Fruit fly (Drosophila melanogaster) whole organism, embryonic: ENCODE data around the gene Aasdh.
A peak's percentile ranks its signal among the peaks of the same experiment; 100 is the strongest.

Source experiments
- Ada2b ChIP-seq: fragments of 200-800 bp; sonication (Bioruptor generic); IDR thresholded peaks from 2 replicates; pipeline ENCODE4 v1.3.6; 2022; ENCODE audit warnings: missing biosample characterization, missing genetic modification characterization
- Bdp1 ChIP-seq: fragments of 200-800 bp; sonication (Bioruptor generic); optimal IDR thresholded peaks from 3 replicates; lab custom pipeline; 2016; ENCODE audit warnings: missing biosample characterization, missing genetic modification characterization
- CG11696 ChIP-seq: fragments of 200-800 bp; sonication (Bioruptor generic); IDR thresholded peaks from 2 replicates; pipeline ENCODE4 v1.3.6; 2022; ENCODE audit warnings: missing biosample characterization, missing genetic modification characterization
- CG12071 ChIP-seq: fragments of 200-800 bp; sonication (Bioruptor generic); optimal IDR thresholded peaks from 3 replicates; lab custom pipeline; 2018; ENCODE audit warnings: missing biosample characterization, mild to moderate bottlenecking, missing genetic modification characterization
- CG12391 ChIP-seq: fragments of 200-800 bp; sonication (Bioruptor generic); optimal IDR thresholded peaks from 3 replicates; lab custom pipeline; 2018; ENCODE audit warnings: missing biosample characterization, mild to moderate bottlenecking, missing genetic modification characterization, moderate library complexity
- CG12769 ChIP-seq: fragments of 200-800 bp; sonication (Bioruptor generic); optimal IDR thresholded peaks from 2 replicates; lab custom pipeline; 2019; ENCODE audit warnings: missing biosample characterization, mild to moderate bottlenecking, missing genetic modification characterization, moderate library complexity
- CG13123 ChIP-seq: fragments of 200-800 bp; sonication (Bioruptor generic); optimal IDR thresholded peaks from 2 replicates; lab custom pipeline; 2016; ENCODE audit warnings: missing biosample characterization, missing genetic modification characterization
- CG13424 ChIP-seq: fragments of 200-800 bp; sonication (Bioruptor generic); optimal IDR thresholded peaks from 2 replicates; lab custom pipeline; 2019; ENCODE audit warnings: missing biosample characterization, mild to moderate bottlenecking, missing genetic modification characterization, moderate library complexity
- CG15696 ChIP-seq: fragments of 200-800 bp; sonication (Bioruptor generic); optimal IDR thresholded peaks from 2 replicates; lab custom pipeline; 2019; ENCODE audit warnings: missing biosample characterization, mild to moderate bottlenecking, missing genetic modification characterization, moderate library complexity
- CG17186 ChIP-seq: fragments of 200-800 bp; sonication (Bioruptor generic); optimal IDR thresholded peaks from 3 replicates; lab custom pipeline; 2017; ENCODE audit warnings: missing biosample characterization, missing genetic modification reagents, missing genetic modification characterization
- CG17912 ChIP-seq: fragments of 200-800 bp; sonication (Bioruptor generic); optimal IDR thresholded peaks from 2 replicates; lab custom pipeline; 2018; ENCODE audit warnings: missing biosample characterization, mild to moderate bottlenecking, missing genetic modification characterization
- CG2129 ChIP-seq: fragments of 200-800 bp; sonication (Bioruptor generic); IDR thresholded peaks from 2 replicates; pipeline ENCODE4 v1.3.6; 2022; ENCODE audit warnings: missing biosample characterization, missing genetic modification characterization; ENCODE audit not compliant: partially characterized antibody
- CG2875 ChIP-seq: fragments of 200-800 bp; sonication (Bioruptor generic); optimal IDR thresholded peaks from 2 replicates; lab custom pipeline; 2017; ENCODE audit warnings: missing biosample characterization, mild to moderate bottlenecking, missing genetic modification characterization, missing genetic modification reagents
- CG30431 ChIP-seq: fragments of 200-800 bp; sonication (Bioruptor generic); optimal IDR thresholded peaks from 2 replicates; lab custom pipeline; 2017; ENCODE audit warnings: missing biosample characterization, missing genetic modification characterization
- CG3847 ChIP-seq: fragments of 200-800 bp; sonication (Bioruptor generic); IDR thresholded peaks from 2 replicates; pipeline ENCODE4 v1.3.6; 2022; ENCODE audit warnings: missing biosample characterization, missing genetic modification characterization
- CG6272 ChIP-seq: fragments of 200-800 bp; sonication (Bioruptor generic); IDR thresholded peaks from 2 replicates; pipeline ENCODE4 v1.3.6; 2022; ENCODE audit warnings: missing biosample characterization, missing genetic modification characterization
- CG6854 ChIP-seq: fragments of 200-800 bp; sonication (Bioruptor generic); optimal IDR thresholded peaks from 3 replicates; lab custom pipeline; 2017; ENCODE audit warnings: missing biosample characterization, mild to moderate bottlenecking, missing genetic modification characterization
- CG8388 ChIP-seq: fragments of 200-800 bp; sonication (Bioruptor generic); optimal IDR thresholded peaks from 2 replicates; lab custom pipeline; 2019; ENCODE audit warnings: missing biosample characterization, mild to moderate bottlenecking, missing genetic modification characterization, moderate library complexity
- CG8765 ChIP-seq: fragments of 200-800 bp; sonication (Bioruptor generic); IDR thresholded peaks from 2 replicates; pipeline ENCODE4 v1.3.6; 2022; ENCODE audit warnings: missing biosample characterization, missing genetic modification characterization
- CG9215 ChIP-seq: fragments of 200-800 bp; sonication (Bioruptor generic); IDR thresholded peaks from 2 replicates; pipeline ENCODE4 v1.3.6; 2022; ENCODE audit warnings: missing biosample characterization, missing genetic modification characterization
- CG9817 ChIP-seq: fragments of 200-800 bp; sonication (Bioruptor generic); optimal IDR thresholded peaks from 2 replicates; lab custom pipeline; 2018; ENCODE audit warnings: missing biosample characterization, mild to moderate bottlenecking, missing genetic modification characterization, moderate library complexity
- CTCF ChIP-seq: fragments of 200-800 bp; sonication (Bioruptor generic); optimal IDR thresholded peaks from 2 replicates; lab custom pipeline; 2017; ENCODE audit warnings: missing biosample characterization, mild to moderate bottlenecking, missing genetic modification characterization, moderate library complexity
- Camta ChIP-seq: fragments of 200-800 bp; sonication (Bioruptor generic); optimal IDR thresholded peaks from 2 replicates; lab custom pipeline; 2016; ENCODE audit warnings: missing biosample characterization, missing genetic modification characterization
- Chrac-16 ChIP-seq: fragments of 200-800 bp; sonication (Bioruptor generic); optimal IDR thresholded peaks from 3 replicates; lab custom pipeline; 2016; ENCODE audit warnings: missing biosample characterization, missing genetic modification characterization
- CoRest ChIP-seq: fragments of 200-800 bp; sonication (Bioruptor generic); optimal IDR thresholded peaks from 3 replicates; lab custom pipeline; 2018; ENCODE audit warnings: missing biosample characterization, mild to moderate bottlenecking, missing genetic modification characterization, moderate library complexity
- Gug ChIP-seq: fragments of 200-800 bp; sonication (Bioruptor generic); IDR thresholded peaks from 4 replicates; pipeline ENCODE4 v1.3.6; 2022; ENCODE audit warnings: missing biosample characterization, missing genetic modification characterization
- TFAM ChIP-seq: fragments of 200-800 bp; sonication (Bioruptor generic); optimal IDR thresholded peaks from 2 replicates; lab custom pipeline; 2017; ENCODE audit warnings: missing biosample characterization, missing genetic modification characterization, inconsistent platforms
- Xrp1 ChIP-seq: fragments of 200-800 bp; sonication (Bioruptor generic); IDR thresholded peaks from 2 replicates; pipeline ENCODE4 v1.3.6; 2022; ENCODE audit warnings: missing biosample characterization, missing genetic modification characterization
- az2 ChIP-seq: fragments of 200-800 bp; sonication (Bioruptor generic); optimal IDR thresholded peaks from 3 replicates; lab custom pipeline; 2016; ENCODE audit warnings: missing biosample characterization, missing genetic modification characterization
- chm ChIP-seq: fragments of 200-800 bp; sonication (Bioruptor generic); IDR thresholded peaks from 2 replicates; pipeline ENCODE4 v1.3.6; 2022; ENCODE audit warnings: missing biosample characterization, missing genetic modification characterization
- corto ChIP-seq: fragments of 200-800 bp; sonication (Bioruptor generic); optimal IDR thresholded peaks from 2 replicates; lab custom pipeline; 2016; ENCODE audit warnings: missing biosample characterization, mild to moderate bottlenecking, missing genetic modification characterization, moderate library complexity
- crc ChIP-seq: fragments of 200-800 bp; sonication (Bioruptor generic); optimal IDR thresholded peaks from 2 replicates; lab custom pipeline; 2016; ENCODE audit warnings: missing biosample characterization, missing genetic modification characterization
- dm ChIP-seq: fragments of 200-800 bp; sonication (Bioruptor generic); optimal IDR thresholded peaks from 3 replicates; lab custom pipeline; 2016; ENCODE audit warnings: missing biosample characterization, missing genetic modification characterization
- en ChIP-seq: fragments of 200-800 bp; sonication (Bioruptor generic); optimal IDR thresholded peaks from 2 replicates; lab custom pipeline; 2016; ENCODE audit warnings: missing biosample characterization, missing genetic modification characterization
- fu2 ChIP-seq: fragments of 200-800 bp; sonication (Bioruptor generic); optimal IDR thresholded peaks from 2 replicates; lab custom pipeline; 2016; ENCODE audit warnings: missing biosample characterization, missing genetic modification characterization
- gro ChIP-seq: fragments of 200-800 bp; sonication (Bioruptor generic); optimal IDR thresholded peaks from 2 replicates; lab custom pipeline; 2016; ENCODE audit warnings: missing biosample characterization, missing genetic modification characterization
- knrl ChIP-seq: fragments of 200-800 bp; sonication (Bioruptor generic); IDR thresholded peaks from 3 replicates; pipeline ENCODE4 v1.3.6; 2022; ENCODE audit warnings: missing biosample characterization, missing genetic modification characterization; ENCODE audit not compliant: partially characterized antibody
- mirr ChIP-seq: fragments of 200-800 bp; sonication (Bioruptor generic); optimal IDR thresholded peaks from 3 replicates; lab custom pipeline; 2018; ENCODE audit warnings: missing biosample characterization, mild to moderate bottlenecking, missing genetic modification characterization
- oc ChIP-seq: fragments of 200-800 bp; sonication (Bioruptor generic); optimal IDR thresholded peaks from 2 replicates; lab custom pipeline; 2018; ENCODE audit warnings: missing biosample characterization, mild to moderate bottlenecking, missing genetic modification characterization, moderate library complexity
- p53 ChIP-seq: fragments of 200-800 bp; sonication (Bioruptor generic); optimal IDR thresholded peaks from 2 replicates; lab custom pipeline; 2016; ENCODE audit warnings: missing biosample characterization, missing genetic modification characterization
- pita ChIP-seq: fragments of 200-800 bp; sonication (Bioruptor generic); optimal IDR thresholded peaks from 2 replicates; lab custom pipeline; 2017; ENCODE audit warnings: missing biosample characterization, mild to moderate bottlenecking, missing genetic modification characterization
- sima ChIP-seq: fragments of 200-800 bp; sonication (Bioruptor generic); optimal IDR thresholded peaks from 2 replicates; lab custom pipeline; 2016; ENCODE audit warnings: missing biosample characterization, missing genetic modification characterization
- sqz ChIP-seq: fragments of 200-800 bp; sonication (Bioruptor generic); optimal IDR thresholded peaks from 3 replicates; lab custom pipeline; 2018; ENCODE audit warnings: missing biosample characterization, mild to moderate bottlenecking, missing genetic modification characterization
- toy ChIP-seq: fragments of 200-800 bp; sonication (Bioruptor generic); IDR thresholded peaks from 2 replicates; pipeline ENCODE4 v1.3.6; 2022; ENCODE audit warnings: missing biosample characterization, missing genetic modification characterization
- twi ChIP-seq: fragments of 200-800 bp; optimal IDR thresholded peaks from 2 replicates; lab custom pipeline; 2019; ENCODE audit warnings: missing biosample characterization, mild to moderate bottlenecking, missing genetic modification characterization, moderate library complexity
- unpg ChIP-seq: fragments of 200-800 bp; sonication (Bioruptor generic); optimal IDR thresholded peaks from 3 replicates; lab custom pipeline; 2018; ENCODE audit warnings: missing biosample characterization, mild to moderate bottlenecking, missing genetic modification characterization, moderate library complexity
- vfl ChIP-seq: fragments of 200-800 bp; sonication (Bioruptor generic); optimal IDR thresholded peaks from 2 replicates; lab custom pipeline; 2016; ENCODE audit warnings: missing biosample characterization, missing genetic modification characterization
- wdn ChIP-seq: fragments of 200-800 bp; sonication (Bioruptor generic); IDR thresholded peaks from 2 replicates; pipeline ENCODE4 v1.3.6; 2022; ENCODE audit warnings: missing biosample characterization, missing genetic modification characterization
- z ChIP-seq: fragments of 200-800 bp; sonication (Bioruptor generic); IDR thresholded peaks from 3 replicates; pipeline ENCODE4 v1.3.6; 2022; ENCODE audit warnings: missing biosample characterization, missing genetic modification characterization

Gene Aasdh

dm6 chr2L:8463144-8464106 lies 14.0 kb upstream of the Aasdh start, which contains the start of gene Agpat2 (continued):
- TF ChIP-seq knrl (GFP tag; lab: Robert Waterston, UW) (no peak), Bdp1 (GFP tag; lab: Kevin White, UChicago) (peak; percentile 64), Xrp1 (GFP tag; lab: Robert Waterston, UW) (peak; percentile 89), p53 (GFP tag; lab: Kevin White, UChicago) (peak; percentile 39), gro (GFP tag; lab: Kevin White, UChicago) (peak; percentile 69), CoRest (tag; lab: Kevin White, UChicago) (peak; percentile 87), pita (no peak), CG9817 (tag; lab: Kevin White, UChicago) (peak; percentile 59), CG13123 (GFP tag; lab: Kevin White, UChicago) (peak; percentile 60), Gug (GFP tag; lab: Robert Waterston, UW) (peak; percentile 65; the same call in 3 of the 4 replicates), CG9215 (GFP tag; lab: Robert Waterston, UW) (peak; percentile 56; the same call in 1 of the 2 replicates), vfl (GFP tag; lab: Kevin White, UChicago) (peak; percentile 67), crc (GFP tag; lab: Kevin White, UChicago) (peak; percentile 70), mirr (GFP tag; lab: Kevin White, UChicago) (peak; percentile 10), CG6854 (GFP tag; lab: Kevin White, UChicago) (peak; percentile 77), unpg (peak; percentile 86), z (GFP tag; lab: Robert Waterston, UW) (no peak), CG6272 (GFP tag; lab: Robert Waterston, UW) (peak; percentile 45), sqz (peak; percentile 64), dm (peak; percentile 61), az2 (GFP tag; lab: Kevin White, UChicago) (peak; percentile 89), CG11696 (GFP tag; lab: Robert Waterston, UW) (peak; percentile 64), CG17912 (GFP tag; lab: Kevin White, UChicago) (no peak), sima (GFP tag; lab: Kevin White, UChicago) (peak; percentile 22), CG12391 (tag; lab: Kevin White, UChicago) (peak; percentile 90), CTCF (peak; percentile 15), CG13424 (tag; lab: Kevin White, UChicago) (peak; percentile 88), oc (tag; lab: Kevin White, UChicago) (peak; percentile 86), CG2875 (GFP tag; lab: Kevin White, UChicago) (peak; percentile 56), Chrac-16 (GFP tag; lab: Kevin White, UChicago) (peak; percentile 84), Ada2b (GFP tag; lab: Robert Waterston, UW) (peak; percentile 71), TFAM (peak; percentile 19), CG12769 (tag; lab: Kevin White, UChicago) (peak; percentile 72), CG17186 (peak; percentile 30), CG8765 (peak; percentile 8; the same call in 1 of the 2 replicates), en (GFP tag; lab: Kevin White, UChicago) (peak; percentile 67), CG15696 (tag; lab: Kevin White, UChicago) (peak; percentile 61), CG2129 (GFP tag; lab: Robert Waterston, UW) (no peak), chm (GFP tag; lab: Robert Waterston, UW) (peak; percentile 65), CG30431 (GFP tag; lab: Kevin White, UChicago) (peak; percentile 74), toy (GFP tag; lab: Robert Waterston, UW) (no peak), Camta (GFP tag; lab: Kevin White, UChicago) (peak; percentile 79), twi (tag; lab: Kevin White, UChicago) (peak; percentile 51), CG12071 (GFP tag; lab: Kevin White, UChicago) (peak; percentile 70), fu2 (peak; percentile 72), corto (GFP tag; lab: Kevin White, UChicago) (peak; percentile 64), CG3847 (GFP tag; lab: Robert Waterston, UW) (peak; percentile 65), CG8388 (GFP tag; lab: Kevin White, UChicago) (peak; percentile 87), wdn (GFP tag; lab: Robert Waterston, UW) (peak; percentile 39; the same call in 1 of the 2 replicates)
